Worm (Caenorhabditis elegans) whole organism, mixed stage, embryonic: ENCODE results near the gene cyn-12.

Experiments used
- M03D4.4 ChIP-seq: sonication (generic microtip); optimal IDR thresholded peaks from 2 replicates; lab custom pipeline; 2017; ENCODE audit warnings: mild to moderate bottlenecking, missing genetic modification characterization, missing compliant biosample characterization
- bed-3 ChIP-seq: fragments of 200-800 bp; sonication (Bioruptor generic); optimal IDR thresholded peaks from 3 replicates; lab custom pipeline; 2018; ENCODE audit warnings: mild to moderate bottlenecking, missing genetic modification characterization, moderate library complexity, missing compliant biosample characterization
- blmp-1 ChIP-seq: fragments of 150-350 bp; optimal IDR thresholded peaks from 2 replicates; lab custom pipeline; 2014; ENCODE audit warnings: missing biosample characterization, missing genetic modification characterization
- ceh-39 ChIP-seq: fragments of 150-350 bp; optimal IDR thresholded peaks from 2 replicates; lab custom pipeline; 2014; ENCODE audit warnings: missing biosample characterization, missing genetic modification characterization
- ceh-43 ChIP-seq: fragments of 200-800 bp; sonication (Bioruptor generic); optimal IDR thresholded peaks from 2 replicates; lab custom pipeline; 2018; ENCODE audit warnings: mild to moderate bottlenecking, missing genetic modification characterization, moderate library complexity, missing compliant biosample characterization
- ceh-83 ChIP-seq: fragments of 200-800 bp; sonication (Bioruptor generic); optimal IDR thresholded peaks from 2 replicates; lab custom pipeline; 2018; ENCODE audit warnings: mild to moderate bottlenecking, missing genetic modification characterization, missing compliant biosample characterization
- ces-1 ChIP-seq: fragments of 150-350 bp; optimal IDR thresholded peaks from 2 replicates; lab custom pipeline; 2014; ENCODE audit warnings: missing biosample characterization, missing genetic modification reagents, missing genetic modification characterization
- cnd-1 ChIP-seq: fragments of 200-800 bp; sonication (Bioruptor generic); optimal IDR thresholded peaks from 2 replicates; lab custom pipeline; 2018; ENCODE audit warnings: mild to moderate bottlenecking, missing genetic modification characterization, missing compliant biosample characterization
- drap-1 ChIP-seq: fragments of 200-800 bp; sonication (Bioruptor generic); optimal IDR thresholded peaks from 3 replicates; lab custom pipeline; 2018; ENCODE audit warnings: mild to moderate bottlenecking, missing genetic modification characterization, missing compliant biosample characterization
- elt-1 ChIP-seq: sonication (generic microtip); optimal IDR thresholded peaks from 2 replicates; lab custom pipeline; 2017; ENCODE audit warnings: missing genetic modification characterization, mild to moderate bottlenecking, missing compliant biosample characterization, antibody characterized with exemption, moderate library complexity, borderline replicate concordance; ENCODE audit not compliant: insufficient read depth
- flh-1 ChIP-seq: fragments of 200-800 bp; sonication (Bioruptor generic); optimal IDR thresholded peaks from 2 replicates; lab custom pipeline; 2018; ENCODE audit warnings: mild to moderate bottlenecking, missing genetic modification characterization, moderate library complexity, missing compliant biosample characterization
- hlh-1 ChIP-seq: fragments of 150-350 bp; optimal IDR thresholded peaks from 2 replicates; lab custom pipeline; 2014; ENCODE audit warnings: missing biosample characterization, missing genetic modification reagents, missing genetic modification characterization
- lin-13 ChIP-seq: fragments of 150-350 bp; optimal IDR thresholded peaks from 2 replicates; lab custom pipeline; 2014; ENCODE audit warnings: missing biosample characterization, missing genetic modification characterization
- lin-32 ChIP-seq: fragments of 200-800 bp; sonication (Bioruptor generic); optimal IDR thresholded peaks from 2 replicates; lab custom pipeline; 2018; ENCODE audit warnings: mild to moderate bottlenecking, missing genetic modification characterization, missing compliant biosample characterization
- lsy-2 ChIP-seq: fragments of 150-350 bp; optimal IDR thresholded peaks from 2 replicates; lab custom pipeline; 2014; ENCODE audit warnings: missing biosample characterization, missing genetic modification characterization
- mab-5 ChIP-seq: fragments of 150-350 bp; optimal IDR thresholded peaks from 2 replicates; lab custom pipeline; 2014; ENCODE audit warnings: missing biosample characterization, missing genetic modification characterization
- mep-1 ChIP-seq: fragments of 150-350 bp; optimal IDR thresholded peaks from 2 replicates; lab custom pipeline; 2017; ENCODE audit warnings: missing biosample characterization, missing genetic modification reagents, missing genetic modification characterization, inconsistent platforms
- mls-2 ChIP-seq: sonication (generic microtip); optimal IDR thresholded peaks from 2 replicates; lab custom pipeline; 2016; ENCODE audit warnings: mild to moderate bottlenecking, missing genetic modification characterization, moderate library complexity, missing compliant biosample characterization
- nhr-237 ChIP-seq: fragments of 150-350 bp; optimal IDR thresholded peaks from 2 replicates; lab custom pipeline; 2014; ENCODE audit warnings: missing biosample characterization, missing genetic modification characterization
- nhr-28 ChIP-seq: fragments of 150-350 bp; optimal IDR thresholded peaks from 2 replicates; lab custom pipeline; 2014; ENCODE audit warnings: missing biosample characterization, missing genetic modification characterization
- pha-4 ChIP-seq: fragments of 150-350 bp; optimal IDR thresholded peaks from 2 replicates; lab custom pipeline; 2018; ENCODE audit warnings: missing biosample characterization, missing genetic modification reagents, missing genetic modification characterization
- sem-2 ChIP-seq: fragments of 200-800 bp; sonication (Bioruptor generic); optimal IDR thresholded peaks from 2 replicates; lab custom pipeline; 2018; ENCODE audit warnings: mild to moderate bottlenecking, missing genetic modification characterization, missing compliant biosample characterization
- snpc-4 ChIP-seq: fragments of 150-350 bp; optimal IDR thresholded peaks from 2 replicates; lab custom pipeline; 2014; ENCODE audit warnings: missing biosample characterization, missing genetic modification characterization
- sptf-1 ChIP-seq: sonication (generic microtip); optimal IDR thresholded peaks from 2 replicates; lab custom pipeline; 2017; ENCODE audit warnings: mild to moderate bottlenecking, missing genetic modification characterization, moderate library complexity, missing compliant biosample characterization
- tbx-8 ChIP-seq: fragments of 200-800 bp; sonication (Bioruptor generic); optimal IDR thresholded peaks from 2 replicates; lab custom pipeline; 2018; ENCODE audit warnings: mild to moderate bottlenecking, missing genetic modification characterization, moderate library complexity, missing compliant biosample characterization
- unc-62 ChIP-seq: fragments of 150-350 bp; optimal IDR thresholded peaks from 2 replicates; lab custom pipeline; 2014; ENCODE audit warnings: missing biosample characterization, missing genetic modification reagents, missing genetic modification characterization
- ztf-11 ChIP-seq: fragments of 150-350 bp; optimal IDR thresholded peaks from 2 replicates; lab custom pipeline; 2014; ENCODE audit warnings: missing biosample characterization, missing genetic modification characterization

cyn-12 gene

ce11 chrIV:7139143-7139542 lies 6.1 kb upstream of the cyn-12 start:
- TF ChIP-seq ces-1 (GFP tag; lab: Kevin White, UChicago) (no peak), nhr-237 (tag; lab: Kevin White, UChicago) (no peak), lin-13 (no peak), unc-62 (no peak), hlh-1 (tag; lab: Kevin White, UChicago) (no peak), M03D4.4 (tag; lab: Kevin White, UChicago) (no peak), lsy-2 (tag; lab: Kevin White, UChicago) (no peak), lin-32 (GFP tag; lab: Kevin White, UChicago) (no peak), cnd-1 (tag; lab: Kevin White, UChicago) (no peak), ztf-11 (tag; lab: Kevin White, UChicago) (no peak)

DNA sequence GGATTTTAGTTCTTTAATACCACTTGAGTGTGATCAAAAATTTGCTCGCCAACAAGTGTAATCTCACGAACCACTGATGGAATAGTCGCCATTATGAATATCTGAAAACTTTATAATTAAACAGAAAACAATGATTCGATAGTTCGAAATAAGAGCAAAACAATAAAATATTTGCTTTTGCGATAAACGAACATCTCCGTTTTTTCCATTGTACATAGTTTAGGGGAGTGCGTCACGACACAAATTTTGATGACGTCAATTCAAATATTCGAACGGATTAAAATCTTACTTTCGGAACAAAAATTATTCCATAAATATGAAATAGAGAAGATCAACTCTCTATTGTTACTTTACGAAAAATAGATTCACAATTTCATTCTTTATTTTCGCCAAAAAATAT lies 966 bp upstream of the cyn-12 start, which contains the start of gene mutd-1:
Gene mutd-1, minus strand, starts transcription at position 101 of the 400 bp plus-strand sequence.
- TF ChIP-seq sptf-1 (tag; lab: Kevin White, UChicago) (no peak), ceh-43 (no peak), tbx-8 (GFP tag; lab: Kevin White, UChicago) (no peak), blmp-1 (no peak), drap-1 (GFP tag; lab: Kevin White, UChicago) (no peak), elt-1 (tag; lab: Kevin White, UChicago) (no peak), M03D4.4 (tag; lab: Kevin White, UChicago) (no peak), mls-2 (no peak), mab-5 (tag; lab: Kevin White, UChicago) (no peak), pha-4 (tag; lab: Kevin White, UChicago) (no peak), ceh-39 (tag; lab: Kevin White, UChicago) (no peak), lsy-2 (tag; lab: Kevin White, UChicago) (no peak)
- TF ChIP-seq, all 35 proteins: peak for 0

- TF ChIP-seq lsy-2 (tag; lab: Kevin White, UChicago) = no peak
- no peak for TF ChIP-seq bed-3 (GFP tag; lab: Kevin White, UChicago)
- no peak for TF ChIP-seq drap-1 (GFP tag; lab: Kevin White, UChicago)
- TF ChIP-seq tbx-8 (GFP tag; lab: Kevin White, UChicago) = no peak
- no peak for TF ChIP-seq sptf-1 (tag; lab: Kevin White, UChicago)
- no peak for TF ChIP-seq ceh-43
- no peak for TF ChIP-seq snpc-4 (tag; lab: Kevin White, UChicago)
- TF ChIP-seq unc-62 = no peak
- TF ChIP-seq lin-32 (GFP tag; lab: Kevin White, UChicago) = no peak
- no peak for TF ChIP-seq flh-1
- TF ChIP-seq elt-1 (tag; lab: Kevin White, UChicago) = no peak
- no peak for TF ChIP-seq mep-1 (tag; lab: Kevin White, UChicago)
- no peak for TF ChIP-seq ceh-83 (GFP tag; lab: Kevin White, UChicago)
- TF ChIP-seq ceh-39 (tag; lab: Kevin White, UChicago) = no peak
- no peak for TF ChIP-seq nhr-28
Measured at ce11 chrIV:7131780-7132179, 1.2 kb downstream of the cyn-12 start, which contains the start of gene grsp-3. Gene grsp-3 (minus strand): TSS chrIV:7131928.

- TF ChIP-seq sem-2 (GFP tag; lab: Kevin White, UChicago) (no peak), lin-13 (no peak), ceh-43 (no peak), lsy-2 (tag; lab: Kevin White, UChicago) (no peak)
Measured at ce11 chrIV:7121313-7122055, 11.5 kb downstream of the cyn-12 start, which contains the start of the genes C34D4.10 and str-48. Gene C34D4.10 (minus strand): TSS chrIV:7121413. Gene str-48 (plus strand): TSS chrIV:7122005.

- TF ChIP-seq ceh-43 (no peak), mls-2 (no peak), flh-1 (no peak)
Measured at ce11 chrIV:7114599-7114998, 18.4 kb downstream of the cyn-12 start, which contains the start of gene nas-8. Gene nas-8 (plus strand): TSS chrIV:7114899.

- TF ChIP-seq ztf-11 (tag; lab: Kevin White, UChicago) (no peak), drap-1 (GFP tag; lab: Kevin White, UChicago) (no peak)
Measured at ce11 chrIV:7111354-7111753, 21.7 kb downstream of the cyn-12 start, which contains the start of the genes ZC477.7 and ssq-3. Gene ZC477.7 (minus strand): TSS chrIV:7111454. Gene ssq-3 (plus strand): TSS chrIV:7111604.
